Fruit fly (Drosophila melanogaster) whole organism, adult: ENCODE data around the gene CG44094.

Experiments used
- CG11617 ChIP-seq: fragments of 200-800 bp; sonication (Bioruptor generic); optimal IDR thresholded peaks from 2 replicates; lab custom pipeline; 2017; ENCODE audit warnings: mild to moderate bottlenecking, missing biosample characterization, missing genetic modification reagents, missing genetic modification characterization
- CG12768 ChIP-seq: fragments of 200-800 bp; sonication (Bioruptor generic); optimal IDR thresholded peaks from 2 replicates; lab custom pipeline; 2017; ENCODE audit warnings: missing biosample characterization, missing genetic modification characterization, mild to moderate bottlenecking, moderate library complexity, missing genetic modification reagents
- CG14711 ChIP-seq: fragments of 200-800 bp; sonication (Bioruptor generic); optimal IDR thresholded peaks from 2 replicates; lab custom pipeline; 2018; ENCODE audit warnings: missing biosample characterization, mild to moderate bottlenecking, missing genetic modification characterization, moderate library complexity
- CG1620 ChIP-seq: fragments of 200-800 bp; sonication (Bioruptor generic); optimal IDR thresholded peaks from 2 replicates; lab custom pipeline; 2016; ENCODE audit warnings: missing biosample characterization, missing genetic modification characterization
- CG33017 ChIP-seq: fragments of 200-800 bp; sonication (Bioruptor generic); optimal IDR thresholded peaks from 2 replicates; lab custom pipeline; 2018; ENCODE audit warnings: missing biosample characterization, mild to moderate bottlenecking, missing genetic modification characterization, moderate library complexity
- CG5204 ChIP-seq: fragments of 200-800 bp; sonication (Bioruptor generic); optimal IDR thresholded peaks from 2 replicates; lab custom pipeline; 2016; ENCODE audit warnings: missing biosample characterization, missing genetic modification characterization
- CG7045 ChIP-seq: fragments of 200-800 bp; sonication (Bioruptor generic); optimal IDR thresholded peaks from 2 replicates; lab custom pipeline; 2017; ENCODE audit warnings: missing biosample characterization, mild to moderate bottlenecking, missing genetic modification characterization
- CG7101 ChIP-seq: fragments of 200-800 bp; sonication (Bioruptor generic); optimal IDR thresholded peaks from 2 replicates; lab custom pipeline; 2018; ENCODE audit warnings: missing biosample characterization, mild to moderate bottlenecking, missing genetic modification characterization, moderate library complexity
- Clk ChIP-seq: fragments of 200-800 bp; sonication (Bioruptor generic); optimal IDR thresholded peaks from 2 replicates; lab custom pipeline; 2017; ENCODE audit warnings: missing biosample characterization, missing genetic modification characterization
- Crg-1 ChIP-seq: fragments of 200-800 bp; sonication (Bioruptor generic); optimal IDR thresholded peaks from 2 replicates; lab custom pipeline; 2016; ENCODE audit warnings: missing biosample characterization, missing genetic modification characterization
- Hr96 ChIP-seq: fragments of 200-800 bp; sonication (Bioruptor generic); optimal IDR thresholded peaks from 2 replicates; lab custom pipeline; 2016; ENCODE audit warnings: missing biosample characterization, missing genetic modification characterization
- Mnt ChIP-seq: fragments of 200-800 bp; sonication (Bioruptor generic); optimal IDR thresholded peaks from 2 replicates; lab custom pipeline; 2016; ENCODE audit warnings: missing biosample characterization, mild to moderate bottlenecking, missing genetic modification characterization
- bab1 ChIP-seq: fragments of 200-800 bp; sonication (Bioruptor generic); optimal IDR thresholded peaks from 3 replicates; lab custom pipeline; 2019; ENCODE audit warnings: missing biosample characterization, mild to moderate bottlenecking, missing genetic modification characterization, moderate library complexity
- cic ChIP-seq: fragments of 200-800 bp; sonication (Bioruptor generic); optimal IDR thresholded peaks from 2 replicates; lab custom pipeline; 2017; ENCODE audit warnings: missing biosample characterization, mild to moderate bottlenecking, missing genetic modification characterization, moderate library complexity
- cnc ChIP-seq, 2 experiments: fragments of >200 bp; optimal IDR thresholded peaks; 2 replicates each; lab custom pipeline; 2017
- kay ChIP-seq: fragments of 200-800 bp; sonication (Bioruptor generic); peaks from one replicate; lab custom pipeline; 2016; ENCODE audit warnings: missing biosample characterization, missing genetic modification characterization, borderline replicate concordance
- ovo ChIP-seq: fragments of 200-800 bp; sonication (Bioruptor generic); optimal IDR thresholded peaks from 2 replicates; lab custom pipeline; 2016; ENCODE audit warnings: missing biosample characterization, missing genetic modification characterization
- pad ChIP-seq: fragments of 200-800 bp; sonication (Bioruptor generic); optimal IDR thresholded peaks from 3 replicates; lab custom pipeline; 2017; ENCODE audit warnings: missing biosample characterization, missing genetic modification characterization, mild to moderate bottlenecking, moderate library complexity, missing genetic modification reagents
- tj ChIP-seq: fragments of 200-800 bp; sonication (Bioruptor generic); optimal IDR thresholded peaks from 3 replicates; lab custom pipeline; 2017; ENCODE audit warnings: missing biosample characterization, mild to moderate bottlenecking, missing genetic modification characterization, moderate library complexity
- toe ChIP-seq: fragments of 200-800 bp; sonication (Bioruptor generic); optimal IDR thresholded peaks from 2 replicates; lab custom pipeline; 2016; ENCODE audit warnings: missing biosample characterization, missing genetic modification characterization

The CG44094 gene

dm6 chr3R:14574962-14575717 is 1.3 kb downstream of the CG44094 start:
- no peak for TF ChIP-seq ovo
- peak; percentile 89 for TF ChIP-seq Mnt (GFP tag; lab: Kevin White, UChicago)
- TF ChIP-seq kay, result peak; percentile 76
- peak; percentile 57 for TF ChIP-seq CG33017 (tag; lab: Kevin White, UChicago)
- peak; percentile 39 for TF ChIP-seq bab1 (GFP tag; lab: Kevin White, UChicago)
- peak; percentile 71 for TF ChIP-seq CG14711
- TF ChIP-seq CG7101, result peak; percentile 79
- peak; percentile 39 for TF ChIP-seq Crg-1 (GFP tag; lab: Kevin White, UChicago)
- TF ChIP-seq CG5204 (GFP tag; lab: Kevin White, UChicago), result peak; percentile 35
- peak; percentile 35 for TF ChIP-seq Clk (GFP tag; lab: Kevin White, UChicago)
- TF ChIP-seq CG12768 (GFP tag; lab: Kevin White, UChicago), result peak; percentile 52
- peak in 1 of 2 experiments; percentile 16 for TF ChIP-seq cnc (optimal IDR thresholded peaks at IDR 0.05; lab: Kevin White, UChicago)
- peak; percentile 56 for TF ChIP-seq pad
- peak; percentile 48 for TF ChIP-seq Hr96 (GFP tag; lab: Kevin White, UChicago)
- no peak for TF ChIP-seq cic (GFP tag; lab: Kevin White, UChicago)
- TF ChIP-seq CG1620 (GFP tag; lab: Kevin White, UChicago), result peak; percentile 42
- TF ChIP-seq toe (GFP tag; lab: Kevin White, UChicago), result peak; percentile 69
- TF ChIP-seq tj, result peak; percentile 61
- TF ChIP-seq CG7045 (GFP tag; lab: Kevin White, UChicago), result peak; percentile 68
- TF ChIP-seq CG11617, result peak; percentile 78

dm6 chr3R:14569411-14570107 is 6.9 kb downstream of the CG44094 start, which contains the start of gene Cys:
Gene Cys (minus strand): TSS chr3R:14569644.
- TF ChIP-seq CG11617 (no peak), CG33017 (tag; lab: Kevin White, UChicago) (peak; percentile 43), toe (GFP tag; lab: Kevin White, UChicago) (peak; percentile 14), CG7101 (peak; percentile 59), pad (no peak), CG5204 (GFP tag; lab: Kevin White, UChicago) (no peak), kay (peak; percentile 90), ovo (no peak)

- TF ChIP-seq CG14711 (peak; percentile 46), CG12768 (GFP tag; lab: Kevin White, UChicago) (peak; percentile 18), CG7045 (GFP tag; lab: Kevin White, UChicago) (no peak), ovo (peak; percentile 1), CG7101 (peak; percentile 23), cic (GFP tag; lab: Kevin White, UChicago) (peak; percentile 75), Mnt (GFP tag; lab: Kevin White, UChicago) (no peak), cnc (optimal IDR thresholded peaks at IDR 0.05; lab: Kevin White, UChicago) (no peak), toe (GFP tag; lab: Kevin White, UChicago) (peak; percentile 52), kay (peak; percentile 98), CG33017 (tag; lab: Kevin White, UChicago) (peak; percentile 68), CG11617 (peak; percentile 42)
These were observed 7.8 kb downstream of the CG44094 start, which contains the start of gene CG8066 for dm6 chr3R:14568501-14569137. Gene CG8066 (minus strand): TSS chr3R:14568847.

dm6 chr3R:14567796-14568195 is 8.6 kb downstream of the CG44094 start:
- peak; percentile 97 for TF ChIP-seq kay
- TF ChIP-seq cic (GFP tag; lab: Kevin White, UChicago), result peak; percentile 12
- no peak for TF ChIP-seq ovo
- no peak for TF ChIP-seq CG12768 (GFP tag; lab: Kevin White, UChicago)
- TF ChIP-seq CG14711, result no peak

- TF ChIP-seq ovo, result no peak
- TF ChIP-seq Hr96 (GFP tag; lab: Kevin White, UChicago), result no peak
- no peak for TF ChIP-seq CG14711
- no peak for TF ChIP-seq bab1 (GFP tag; lab: Kevin White, UChicago)
- TF ChIP-seq cic (GFP tag; lab: Kevin White, UChicago), result no peak
- TF ChIP-seq CG5204 (GFP tag; lab: Kevin White, UChicago), result no peak
- TF ChIP-seq Clk (GFP tag; lab: Kevin White, UChicago), result no peak
- no peak for TF ChIP-seq toe (GFP tag; lab: Kevin White, UChicago)
- no peak for TF ChIP-seq cnc (optimal IDR thresholded peaks at IDR 0.05; lab: Kevin White, UChicago)
- no peak for TF ChIP-seq kay
- no peak for TF ChIP-seq pad
These were observed 9.1 kb downstream of the CG44094 start, which contains the start of gene CG31313 for dm6 chr3R:14567329-14567728. Gene CG31313 (minus strand): TSS chr3R:14567429.
